Worm (Caenorhabditis elegans) whole organism, L4/young adult: ENCODE measurements around the gene M01B2.12.

ENCODE experiments used
- W03F9.2 ChIP-seq: fragments of 150-350 bp; optimal IDR thresholded peaks from 2 replicates; lab custom pipeline; 2014; ENCODE audit warnings: missing biosample characterization, missing genetic modification characterization
- dao-5 ChIP-seq: sonication (generic microtip); optimal IDR thresholded peaks from 2 replicates; lab custom pipeline; 2016; ENCODE audit warnings: missing genotype, missing genetic modification characterization, moderate library complexity, missing compliant biosample characterization
- him-1 ChIP-seq: sonication (generic microtip); optimal IDR thresholded peaks from 2 replicates; lab custom pipeline; 2016; ENCODE audit warnings: missing genotype, missing genetic modification reagents, missing genetic modification characterization, missing compliant biosample characterization

DNA sequence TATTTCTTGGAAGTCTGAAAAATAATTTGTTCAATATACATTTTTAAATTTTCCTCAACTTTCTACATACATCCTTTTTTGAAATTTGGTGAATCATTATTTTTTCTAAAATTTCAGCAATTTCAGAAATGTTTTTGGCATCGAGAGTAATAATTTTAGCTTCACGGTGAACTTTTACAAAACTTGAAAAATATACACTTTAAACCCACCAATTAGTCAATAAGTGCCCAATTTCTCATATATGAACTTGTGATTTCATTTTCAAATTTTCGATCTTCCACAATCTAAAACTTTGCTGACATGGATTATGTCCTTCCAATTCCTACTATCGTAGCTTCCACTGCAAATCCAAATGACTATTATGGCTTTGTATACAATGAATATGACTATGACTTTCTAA lies 40.4 kb downstream of the M01B2.12 start, which contains the start of gene srw-24:
- TF ChIP-seq W03F9.2 (tag; lab: Kevin White, UChicago) (no peak), him-1 (tag; lab: Kevin White, UChicago) (no peak), dao-5 (tag; lab: Kevin White, UChicago) (no peak)
